Fruit fly (Drosophila melanogaster) whole organism, pupa: ENCODE measurements around the gene CG4972.

Experiments used
- CG14655 ChIP-seq: fragments of 200-800 bp; sonication (Bioruptor generic); optimal IDR thresholded peaks from 3 replicates; lab custom pipeline; 2017; ENCODE audit warnings: mild to moderate bottlenecking, missing biosample characterization, missing genetic modification reagents, missing genetic modification characterization
- CG32121 ChIP-seq: fragments of 200-800 bp; sonication (Bioruptor generic); IDR thresholded peaks from 2 replicates; pipeline ENCODE4 v1.3.6; 2022; ENCODE audit warnings: missing biosample characterization, missing genetic modification characterization
- D1 ChIP-seq: fragments of 200-800 bp; sonication (Bioruptor generic); optimal IDR thresholded peaks from 2 replicates; lab custom pipeline; 2018; ENCODE audit warnings: missing biosample characterization, mild to moderate bottlenecking, missing genetic modification characterization, moderate library complexity
- Pif1A ChIP-seq: fragments of 200-800 bp; sonication (Bioruptor generic); optimal IDR thresholded peaks from 3 replicates; lab custom pipeline; 2016; ENCODE audit warnings: missing biosample characterization, missing genetic modification characterization
- Snoo ChIP-seq: fragments of 200-800 bp; sonication (Bioruptor generic); optimal IDR thresholded peaks from 3 replicates; lab custom pipeline; 2017; ENCODE audit warnings: missing biosample characterization, mild to moderate bottlenecking, missing genetic modification characterization, inconsistent platforms
- fd96Ca ChIP-seq: fragments of 200-800 bp; sonication (Bioruptor generic); IDR thresholded peaks from 3 replicates; pipeline ENCODE4 v1.3.6; 2022; ENCODE audit warnings: missing biosample characterization, missing genetic modification characterization
- gl ChIP-seq: fragments of 200-800 bp; sonication (Bioruptor generic); optimal IDR thresholded peaks from 2 replicates; lab custom pipeline; 2018; ENCODE audit warnings: missing biosample characterization, mild to moderate bottlenecking, missing genetic modification characterization

- no peak for TF ChIP-seq CG14655 (GFP tag; lab: Kevin White, UChicago)
- no peak for TF ChIP-seq Snoo (tag; lab: Kevin White, UChicago)
- TF ChIP-seq gl (tag; lab: Kevin White, UChicago) = no peak
- no peak for TF ChIP-seq Pif1A (GFP tag; lab: Kevin White, UChicago)
- no peak for TF ChIP-seq fd96Ca (GFP tag; lab: Robert Waterston, UW)
- TF ChIP-seq D1 (tag; lab: Kevin White, UChicago) = no peak
- TF ChIP-seq CG32121 (GFP tag; lab: Robert Waterston, UW) = no peak
Observed at dm6 chr2L:10272224-10272623, 42.4 kb upstream of the CG4972 start, which contains the start of gene trk.
